Fruit fly (Drosophila melanogaster) whole organism, embryonic: ENCODE measurements around the gene I-2.

ENCODE experiments used
- ATbp ChIP-seq: fragments of 200-800 bp; sonication (Bioruptor generic); optimal IDR thresholded peaks from 2 replicates; lab custom pipeline; 2017; ENCODE audit warnings: missing biosample characterization, mild to moderate bottlenecking, missing genetic modification characterization, missing genetic modification reagents
- Abd-B ChIP-seq: fragments of 200-800 bp; sonication (Bioruptor generic); optimal IDR thresholded peaks from 2 replicates; lab custom pipeline; 2018; ENCODE audit warnings: missing biosample characterization, mild to moderate bottlenecking, missing genetic modification characterization, moderate library complexity
- Antp ChIP-seq: fragments of 200-800 bp; sonication (Bioruptor generic); optimal IDR thresholded peaks from 3 replicates; lab custom pipeline; 2016; ENCODE audit warnings: missing biosample characterization, missing genetic modification characterization
- CG10209 ChIP-seq: fragments of 200-800 bp; sonication (Bioruptor generic); optimal IDR thresholded peaks from 3 replicates; lab custom pipeline; 2017; ENCODE audit warnings: missing biosample characterization, mild to moderate bottlenecking, missing genetic modification characterization, missing genetic modification reagents
- CG1024 ChIP-seq: fragments of 200-800 bp; sonication (Bioruptor generic); IDR thresholded peaks from 2 replicates; pipeline ENCODE4 v1.3.6; 2022; ENCODE audit warnings: missing biosample characterization, missing genetic modification characterization
- CG10274 ChIP-seq: fragments of 200-800 bp; sonication (Bioruptor generic); optimal IDR thresholded peaks from 3 replicates; lab custom pipeline; 2017; ENCODE audit warnings: missing biosample characterization, mild to moderate bottlenecking, missing genetic modification characterization
- CG10431 ChIP-seq: fragments of 200-800 bp; sonication (Bioruptor generic); optimal IDR thresholded peaks from 3 replicates; lab custom pipeline; 2018; ENCODE audit warnings: missing biosample characterization, mild to moderate bottlenecking, missing genetic modification characterization
- CG11695 ChIP-seq: fragments of 200-800 bp; sonication (Bioruptor generic); IDR thresholded peaks from 3 replicates; pipeline ENCODE4 v1.3.6; 2022; ENCODE audit warnings: missing biosample characterization, missing genetic modification characterization
- CG12391 ChIP-seq: fragments of 200-800 bp; sonication (Bioruptor generic); optimal IDR thresholded peaks from 3 replicates; lab custom pipeline; 2018; ENCODE audit warnings: missing biosample characterization, mild to moderate bottlenecking, missing genetic modification characterization, moderate library complexity
- CG12769 ChIP-seq: fragments of 200-800 bp; sonication (Bioruptor generic); optimal IDR thresholded peaks from 2 replicates; lab custom pipeline; 2019; ENCODE audit warnings: missing biosample characterization, mild to moderate bottlenecking, missing genetic modification characterization, moderate library complexity
- CG15073 ChIP-seq: fragments of 200-800 bp; sonication (Bioruptor generic); optimal IDR thresholded peaks from 2 replicates; lab custom pipeline; 2016; ENCODE audit warnings: missing biosample characterization, missing genetic modification characterization
- CG15696 ChIP-seq: fragments of 200-800 bp; sonication (Bioruptor generic); optimal IDR thresholded peaks from 2 replicates; lab custom pipeline; 2019; ENCODE audit warnings: missing biosample characterization, mild to moderate bottlenecking, missing genetic modification characterization, moderate library complexity
- CG17912 ChIP-seq: fragments of 200-800 bp; sonication (Bioruptor generic); optimal IDR thresholded peaks from 2 replicates; lab custom pipeline; 2018; ENCODE audit warnings: missing biosample characterization, mild to moderate bottlenecking, missing genetic modification characterization
- CG1792 ChIP-seq: fragments of 200-800 bp; sonication (Bioruptor generic); optimal IDR thresholded peaks from 2 replicates; lab custom pipeline; 2016; ENCODE audit warnings: missing biosample characterization, missing genetic modification characterization
- CG32772 ChIP-seq: fragments of 200-800 bp; sonication (Bioruptor generic); IDR thresholded peaks from 2 replicates; pipeline ENCODE4 v1.3.6; 2022; ENCODE audit warnings: missing biosample characterization, missing genetic modification characterization
- CG34422 ChIP-seq: fragments of 200-800 bp; sonication (Bioruptor generic); IDR thresholded peaks from 3 replicates; pipeline ENCODE4 v1.3.6; 2022; ENCODE audit warnings: missing biosample characterization, missing genetic modification characterization
- CG6272 ChIP-seq: fragments of 200-800 bp; sonication (Bioruptor generic); IDR thresholded peaks from 2 replicates; pipeline ENCODE4 v1.3.6; 2022; ENCODE audit warnings: missing biosample characterization, missing genetic modification characterization
- CG7786 ChIP-seq: fragments of 200-800 bp; sonication (Bioruptor generic); optimal IDR thresholded peaks from 2 replicates; lab custom pipeline; 2016; ENCODE audit warnings: missing biosample characterization, missing genetic modification characterization
- CG7839 ChIP-seq: fragments of 200-800 bp; sonication (Bioruptor generic); optimal IDR thresholded peaks from 3 replicates; lab custom pipeline; 2018; ENCODE audit warnings: missing biosample characterization, mild to moderate bottlenecking, missing genetic modification characterization, moderate library complexity
- CG9727 ChIP-seq: fragments of 200-800 bp; sonication (Bioruptor generic); optimal IDR thresholded peaks from 3 replicates; lab custom pipeline; 2017; ENCODE audit warnings: missing biosample characterization, mild to moderate bottlenecking, missing genetic modification characterization
- CG9876 ChIP-seq: fragments of 200-800 bp; sonication (Bioruptor generic); optimal IDR thresholded peaks from 2 replicates; lab custom pipeline; 2016; ENCODE audit warnings: missing biosample characterization, missing genetic modification characterization
- D19B ChIP-seq: fragments of 200-800 bp; sonication (Bioruptor generic); optimal IDR thresholded peaks from 2 replicates; lab custom pipeline; 2017; ENCODE audit warnings: missing biosample characterization, mild to moderate bottlenecking, missing genetic modification characterization
- Fer3 ChIP-seq: fragments of 200-800 bp; sonication (Bioruptor generic); optimal IDR thresholded peaks from 2 replicates; lab custom pipeline; 2018; ENCODE audit warnings: missing biosample characterization, mild to moderate bottlenecking, missing genetic modification characterization, moderate library complexity
- Lim3 ChIP-seq: fragments of 200-800 bp; sonication (Bioruptor generic); IDR thresholded peaks from 2 replicates; pipeline ENCODE4 v1.3.6; 2022; ENCODE audit warnings: missing biosample characterization, missing genetic modification characterization
- Max ChIP-seq: fragments of 200-800 bp; sonication (Bioruptor generic); optimal IDR thresholded peaks from 2 replicates; lab custom pipeline; 2016; ENCODE audit warnings: missing biosample characterization, mild to moderate bottlenecking, missing genetic modification characterization
- Meics ChIP-seq: fragments of 200-800 bp; sonication (Bioruptor generic); optimal IDR thresholded peaks from 2 replicates; lab custom pipeline; 2017; ENCODE audit warnings: missing biosample characterization, mild to moderate bottlenecking, missing genetic modification characterization
- Mrtf ChIP-seq: fragments of 200-800 bp; sonication (Bioruptor generic); IDR thresholded peaks from 3 replicates; pipeline ENCODE4 v1.3.6; 2022; ENCODE audit warnings: missing biosample characterization, missing genetic modification characterization
- NC2α ChIP-seq: fragments of 200-800 bp; sonication (Bioruptor generic); optimal IDR thresholded peaks from 2 replicates; lab custom pipeline; 2016; ENCODE audit warnings: missing biosample characterization, missing genetic modification characterization
- Oaz ChIP-seq: fragments of 200-800 bp; sonication (Bioruptor generic); IDR thresholded peaks from 2 replicates; pipeline ENCODE4 v1.3.6; 2022; ENCODE audit warnings: missing biosample characterization, missing genetic modification characterization
- Pdp1 ChIP-seq, 2 experiments: fragments of 200-800 bp; sonication (Bioruptor generic); optimal IDR thresholded peaks; 3 replicates each; lab custom pipeline; 2016; ENCODE audit warnings: missing biosample characterization in 2 of 2, missing genetic modification characterization in 2 of 2, mild to moderate bottlenecking in 1 of 2, moderate library complexity in 1 of 2
- Sox102F ChIP-seq: fragments of 200-800 bp; sonication (Bioruptor generic); optimal IDR thresholded peaks from 2 replicates; lab custom pipeline; 2018; ENCODE audit warnings: missing biosample characterization, mild to moderate bottlenecking, missing genetic modification characterization, moderate library complexity
- Tbp ChIP-seq: fragments of >200 bp; optimal IDR thresholded peaks from 2 replicates; lab custom pipeline; 2018; ENCODE audit warnings: missing biosample characterization, missing genetic modification characterization
- bowl ChIP-seq: fragments of 200-800 bp; sonication (Bioruptor generic); IDR thresholded peaks from 2 replicates; pipeline ENCODE4 v1.3.6; 2022; ENCODE audit warnings: missing biosample characterization, missing genetic modification characterization
- crol ChIP-seq: fragments of 200-800 bp; sonication (Bioruptor generic); IDR thresholded peaks from 2 replicates; pipeline ENCODE4 v1.3.6; 2022; ENCODE audit warnings: missing biosample characterization, missing genetic modification characterization
- crp ChIP-seq, 2 experiments: fragments of 200-800 bp; sonication (Bioruptor generic); optimal IDR thresholded peaks; 2 replicates in 1 of 2; 3 replicates in 1 of 2; lab custom pipeline; 2017; ENCODE audit warnings: missing biosample characterization in 2 of 2, missing genetic modification characterization in 2 of 2, mild to moderate bottlenecking in 1 of 2, moderate library complexity in 1 of 2
- disco-r ChIP-seq: fragments of 200-800 bp; sonication (Bioruptor generic); optimal IDR thresholded peaks from 2 replicates; lab custom pipeline; 2016; ENCODE audit warnings: missing biosample characterization, missing genetic modification characterization
- dysf ChIP-seq: fragments of 200-800 bp; sonication (Bioruptor generic); IDR thresholded peaks from 3 replicates; pipeline ENCODE4 v1.3.6; 2022; ENCODE audit warnings: missing biosample characterization, missing genetic modification characterization
- emc ChIP-seq: fragments of 200-800 bp; sonication (Bioruptor generic); optimal IDR thresholded peaks from 2 replicates; lab custom pipeline; 2016; ENCODE audit warnings: missing biosample characterization, missing genetic modification characterization
- ewg ChIP-seq: fragments of 200-800 bp; sonication (Bioruptor generic); optimal IDR thresholded peaks from 3 replicates; lab custom pipeline; 2017; ENCODE audit warnings: mild to moderate bottlenecking, missing biosample characterization, missing genetic modification reagents, missing genetic modification characterization
- exex ChIP-seq: fragments of 200-800 bp; sonication (Bioruptor generic); optimal IDR thresholded peaks from 4 replicates; lab custom pipeline; 2018; ENCODE audit warnings: missing biosample characterization, mild to moderate bottlenecking, missing genetic modification characterization, moderate library complexity
- eyg ChIP-seq: fragments of 200-800 bp; sonication (Bioruptor generic); optimal IDR thresholded peaks from 3 replicates; lab custom pipeline; 2016; ENCODE audit warnings: missing biosample characterization, missing genetic modification characterization
- fu2 ChIP-seq: fragments of 200-800 bp; sonication (Bioruptor generic); optimal IDR thresholded peaks from 2 replicates; lab custom pipeline; 2016; ENCODE audit warnings: missing biosample characterization, missing genetic modification characterization
- grn ChIP-seq: fragments of 200-800 bp; sonication (Bioruptor generic); optimal IDR thresholded peaks from 3 replicates; lab custom pipeline; 2017; ENCODE audit warnings: missing biosample characterization, missing genetic modification characterization
- hbn ChIP-seq: fragments of 200-800 bp; sonication (Bioruptor generic); IDR thresholded peaks from 2 replicates; pipeline ENCODE4 v1.3.6; 2022; ENCODE audit warnings: missing biosample characterization, missing genetic modification characterization; ENCODE audit not compliant: partially characterized antibody
- pros ChIP-seq: fragments of 200-800 bp; sonication (Bioruptor generic); optimal IDR thresholded peaks from 3 replicates; lab custom pipeline; 2019; ENCODE audit warnings: missing biosample characterization, mild to moderate bottlenecking, missing genetic modification characterization, moderate library complexity
- ro ChIP-seq: fragments of 200-800 bp; sonication (Bioruptor generic); IDR thresholded peaks from 2 replicates; pipeline ENCODE4 v1.3.6; 2022; ENCODE audit warnings: missing biosample characterization, missing genetic modification characterization
- salm ChIP-seq: fragments of 200-800 bp; sonication (Bioruptor generic); optimal IDR thresholded peaks from 2 replicates; lab custom pipeline; 2018; ENCODE audit warnings: missing biosample characterization, mild to moderate bottlenecking, missing genetic modification characterization
- sisA ChIP-seq: fragments of 200-800 bp; sonication (Bioruptor generic); IDR thresholded peaks from 2 replicates; pipeline ENCODE4 v1.3.6; 2022; ENCODE audit warnings: missing biosample characterization, missing genetic modification characterization
- stwl ChIP-seq: fragments of 200-800 bp; sonication (Bioruptor generic); optimal IDR thresholded peaks from 3 replicates; lab custom pipeline; 2018; ENCODE audit warnings: missing biosample characterization, mild to moderate bottlenecking, missing genetic modification characterization, moderate library complexity
- tna ChIP-seq: fragments of 200-800 bp; sonication (Bioruptor generic); IDR thresholded peaks from 2 replicates; pipeline ENCODE4 v1.3.6; 2022; ENCODE audit warnings: missing biosample characterization, missing genetic modification characterization; ENCODE audit not compliant: partially characterized antibody
- toy ChIP-seq: fragments of 200-800 bp; sonication (Bioruptor generic); IDR thresholded peaks from 2 replicates; pipeline ENCODE4 v1.3.6; 2022; ENCODE audit warnings: missing biosample characterization, missing genetic modification characterization
- z ChIP-seq: fragments of 200-800 bp; sonication (Bioruptor generic); IDR thresholded peaks from 3 replicates; pipeline ENCODE4 v1.3.6; 2022; ENCODE audit warnings: missing biosample characterization, missing genetic modification characterization

Gene I-2

dm6 chr3L:9859624-9860023 lies 23.0 kb upstream of the I-2 start, which contains the start of gene CG10809 (continued):
- TF ChIP-seq Antp (GFP tag; lab: Kevin White, UChicago) (peak; percentile 12), CG12391 (tag; lab: Kevin White, UChicago) (peak; percentile 67), CG11695 (GFP tag; lab: Robert Waterston, UW) (no peak), ewg (GFP tag; lab: Kevin White, UChicago) (peak; percentile 27), fu2 (peak; percentile 7), Pdp1 (GFP tag; optimal IDR thresholded peaks at IDR 0.05; lab: Kevin White, UChicago) (peak in 1 of 2 experiments; percentile 33), Max (peak; percentile 44), CG17912 (GFP tag; lab: Kevin White, UChicago) (no peak), Mrtf (no peak), CG34422 (GFP tag; lab: Robert Waterston, UW) (no peak), CG7839 (tag; lab: Kevin White, UChicago) (no peak), CG7786 (peak; percentile 5), Fer3 (tag; lab: Kevin White, UChicago) (peak; percentile 33), stwl (tag; lab: Kevin White, UChicago) (peak; percentile 87), CG1024 (GFP tag; lab: Robert Waterston, UW) (no peak), crp (GFP tag; optimal IDR thresholded peaks at IDR 0.05; lab: Kevin White, UChicago) (peak in 1 of 2 experiments; percentile 32), CG9727 (GFP tag; lab: Kevin White, UChicago) (peak; percentile 48), CG9876 (GFP tag; lab: Kevin White, UChicago) (peak; percentile 33), bowl (GFP tag; lab: Robert Waterston, UW) (no peak), CG12769 (no peak), disco-r (GFP tag; lab: Kevin White, UChicago) (no peak), emc (GFP tag; lab: Kevin White, UChicago) (no peak), grn (peak; percentile 82), salm (tag; lab: Kevin White, UChicago) (no peak), toy (GFP tag; lab: Robert Waterston, UW) (no peak), CG1792 (GFP tag; lab: Kevin White, UChicago) (peak; percentile 20), ATbp (no peak), Abd-B (GFP tag; lab: Kevin White, UChicago) (peak; percentile 21), hbn (GFP tag; lab: Robert Waterston, UW) (peak; percentile 79), CG6272 (GFP tag; lab: Robert Waterston, UW) (no peak), CG10431 (GFP tag; lab: Kevin White, UChicago) (no peak), dysf (no peak), exex (tag; lab: Kevin White, UChicago) (peak; percentile 8), NC2α (GFP tag; lab: Kevin White, UChicago) (no peak), CG15696 (peak; percentile 42), sisA (GFP tag; lab: Robert Waterston, UW) (no peak; the same call in 1 of the 2 replicates), ro (no peak), Lim3 (GFP tag; lab: Robert Waterston, UW) (no peak), eyg (no peak), z (GFP tag; lab: Robert Waterston, UW) (no peak), tna (GFP tag; lab: Robert Waterston, UW) (peak; percentile 89), crol (GFP tag; lab: Robert Waterston, UW) (no peak), CG10209 (GFP tag; lab: Kevin White, UChicago) (no peak), Oaz (GFP tag; lab: Robert Waterston, UW) (no peak), D19B (GFP tag; lab: Kevin White, UChicago) (no peak), pros (GFP tag; lab: Kevin White, UChicago) (no peak), Meics (GFP tag; lab: Kevin White, UChicago) (no peak), Sox102F (GFP tag; lab: Kevin White, UChicago) (no peak), CG32772 (no peak), CG10274 (GFP tag; lab: Kevin White, UChicago) (no peak), CG15073 (GFP tag; lab: Kevin White, UChicago) (no peak), Tbp (GFP tag; lab: Kevin White, UChicago) (no peak)
